Fruit fly (Drosophila melanogaster) whole organism, embryonic: ENCODE measurements around the gene Patr-1.

Source experiments
- Aef1 ChIP-seq: fragments of 200-800 bp; sonication (Bioruptor generic); IDR thresholded peaks from 3 replicates; pipeline ENCODE4 v1.3.6; 2022; ENCODE audit warnings: missing biosample characterization, missing genetic modification characterization
- Atf3 ChIP-seq: fragments of 200-800 bp; sonication (Bioruptor generic); optimal IDR thresholded peaks from 3 replicates; lab custom pipeline; 2016; ENCODE audit warnings: missing biosample characterization, missing genetic modification characterization
- Atf6 ChIP-seq: fragments of 200-800 bp; sonication (Bioruptor generic); IDR thresholded peaks from 2 replicates; pipeline ENCODE4 v1.3.6; 2022; ENCODE audit warnings: missing biosample characterization, missing genetic modification characterization
- Blimp-1 ChIP-seq: fragments of 200-800 bp; sonication (Bioruptor generic); optimal IDR thresholded peaks from 3 replicates; lab custom pipeline; 2018; ENCODE audit warnings: missing biosample characterization, missing genetic modification characterization, mild to moderate bottlenecking, moderate library complexity, missing genetic modification reagents
- Bteb2 ChIP-seq: fragments of 200-800 bp; sonication (Bioruptor generic); optimal IDR thresholded peaks from 2 replicates; lab custom pipeline; 2016; ENCODE audit warnings: missing biosample characterization, missing genetic modification characterization
- CG11696 ChIP-seq: fragments of 200-800 bp; sonication (Bioruptor generic); IDR thresholded peaks from 2 replicates; pipeline ENCODE4 v1.3.6; 2022; ENCODE audit warnings: missing biosample characterization, missing genetic modification characterization
- CG12155 ChIP-seq: fragments of 200-800 bp; sonication (Bioruptor generic); optimal IDR thresholded peaks from 3 replicates; lab custom pipeline; 2016; ENCODE audit warnings: missing biosample characterization, missing genetic modification characterization
- CG12219 ChIP-seq: fragments of 200-800 bp; sonication (Bioruptor generic); optimal IDR thresholded peaks from 3 replicates; lab custom pipeline; 2018; ENCODE audit warnings: missing biosample characterization, mild to moderate bottlenecking, missing genetic modification characterization
- CG13624 ChIP-seq: fragments of 200-800 bp; sonication (Bioruptor generic); optimal IDR thresholded peaks from 2 replicates; lab custom pipeline; 2016; ENCODE audit warnings: missing biosample characterization, missing genetic modification characterization
- CG15269 ChIP-seq: fragments of 200-800 bp; sonication (Bioruptor generic); optimal IDR thresholded peaks from 2 replicates; lab custom pipeline; 2018; ENCODE audit warnings: missing biosample characterization, mild to moderate bottlenecking, missing genetic modification characterization, moderate library complexity
- CG15479 ChIP-seq: fragments of 200-800 bp; sonication (Bioruptor generic); optimal IDR thresholded peaks from 3 replicates; lab custom pipeline; 2019; ENCODE audit warnings: missing biosample characterization, mild to moderate bottlenecking, missing genetic modification characterization, moderate library complexity
- CG17186 ChIP-seq: fragments of 200-800 bp; sonication (Bioruptor generic); optimal IDR thresholded peaks from 3 replicates; lab custom pipeline; 2017; ENCODE audit warnings: missing biosample characterization, missing genetic modification reagents, missing genetic modification characterization
- CG17359 ChIP-seq: fragments of 200-800 bp; sonication (Bioruptor generic); optimal IDR thresholded peaks from 3 replicates; lab custom pipeline; 2018; ENCODE audit warnings: missing biosample characterization, mild to moderate bottlenecking, missing genetic modification characterization, moderate library complexity
- CG18011 ChIP-seq: fragments of 200-800 bp; sonication (Bioruptor generic); optimal IDR thresholded peaks from 2 replicates; lab custom pipeline; 2017; ENCODE audit warnings: missing biosample characterization, missing genetic modification characterization, mild to moderate bottlenecking, moderate library complexity, missing genotype
- CG18764 ChIP-seq: fragments of 200-800 bp; sonication (Bioruptor generic); optimal IDR thresholded peaks from 3 replicates; lab custom pipeline; 2016; ENCODE audit warnings: missing biosample characterization, missing genetic modification characterization
- CG4328 ChIP-seq: fragments of 200-800 bp; sonication (Bioruptor generic); optimal IDR thresholded peaks from 3 replicates; lab custom pipeline; 2017; ENCODE audit warnings: missing biosample characterization, missing genetic modification reagents, missing genetic modification characterization
- CG4424 ChIP-seq: fragments of 200-800 bp; sonication (Bioruptor generic); optimal IDR thresholded peaks from 3 replicates; lab custom pipeline; 2016; ENCODE audit warnings: missing biosample characterization, missing genetic modification characterization
- CG5180 ChIP-seq: fragments of 200-800 bp; sonication (Bioruptor generic); optimal IDR thresholded peaks from 3 replicates; lab custom pipeline; 2017; ENCODE audit warnings: missing biosample characterization, missing genetic modification characterization, mild to moderate bottlenecking, moderate library complexity, missing genetic modification reagents
- CG7745 ChIP-seq: fragments of 200-800 bp; sonication (Bioruptor generic); optimal IDR thresholded peaks from 2 replicates; lab custom pipeline; 2018; ENCODE audit warnings: missing biosample characterization, mild to moderate bottlenecking, missing genetic modification characterization, moderate library complexity
- CG8290 ChIP-seq, 3 experiments: fragments of 200-800 bp; sonication (Bioruptor generic); optimal IDR thresholded peaks; 2 replicates each; lab custom pipeline; 2016 to 2019; ENCODE audit warnings: missing biosample characterization in 3 of 3, missing genetic modification characterization in 3 of 3, mild to moderate bottlenecking in 2 of 3, moderate library complexity in 1 of 3
- CG9609 ChIP-seq: fragments of 200-800 bp; sonication (Bioruptor generic); optimal IDR thresholded peaks from 3 replicates; lab custom pipeline; 2016; ENCODE audit warnings: missing biosample characterization, missing genetic modification characterization
- D ChIP-seq, 2 experiments: fragments of 200-800 bp in 1 of 2; fragments of >200 bp in 1 of 2; sonication (Bioruptor generic) in 1 of 2; optimal IDR thresholded peaks; 2 replicates in 1 of 2; 3 replicates in 1 of 2; lab custom pipeline; 2017; ENCODE audit warnings: mild to moderate bottlenecking in 1 of 2, missing biosample characterization in 1 of 2, missing genetic modification characterization in 1 of 2, missing genetic modification reagents in 1 of 2
- Dad ChIP-seq: fragments of 200-800 bp; sonication (Bioruptor generic); optimal IDR thresholded peaks from 3 replicates; lab custom pipeline; 2016; ENCODE audit warnings: missing biosample characterization, missing genetic modification characterization
- Dip3 ChIP-seq: fragments of 200-800 bp; sonication (Bioruptor generic); optimal IDR thresholded peaks from 3 replicates; lab custom pipeline; 2016; ENCODE audit warnings: missing biosample characterization, missing genetic modification characterization
- Dll ChIP-seq: fragments of 200-800 bp; sonication (Bioruptor generic); IDR thresholded peaks from 4 replicates; pipeline ENCODE4 v1.3.6; 2022; ENCODE audit warnings: missing biosample characterization, missing genetic modification characterization; ENCODE audit not compliant: partially characterized antibody
- Elba2 ChIP-seq: fragments of 200-800 bp; sonication (Bioruptor generic); optimal IDR thresholded peaks from 3 replicates; lab custom pipeline; 2016; ENCODE audit warnings: missing biosample characterization, missing genetic modification characterization
- Hey ChIP-seq: fragments of 200-800 bp; sonication (Bioruptor generic); optimal IDR thresholded peaks from 3 replicates; lab custom pipeline; 2018; ENCODE audit warnings: missing biosample characterization, mild to moderate bottlenecking, missing genetic modification characterization
- Hmx ChIP-seq: fragments of 200-800 bp; sonication (Bioruptor generic); optimal IDR thresholded peaks from 2 replicates; lab custom pipeline; 2016; ENCODE audit warnings: missing biosample characterization, missing genetic modification characterization
- Hsf ChIP-seq: fragments of 200-800 bp; sonication (Bioruptor generic); optimal IDR thresholded peaks from 3 replicates; lab custom pipeline; 2016; ENCODE audit warnings: missing biosample characterization, missing genetic modification characterization
- MBD-R2 ChIP-seq: fragments of 200-800 bp; sonication (Bioruptor generic); IDR thresholded peaks from 2 replicates; pipeline ENCODE4 v1.3.6; 2022; ENCODE audit warnings: missing biosample characterization, missing genetic modification characterization
- Max ChIP-seq: fragments of 200-800 bp; sonication (Bioruptor generic); optimal IDR thresholded peaks from 2 replicates; lab custom pipeline; 2016; ENCODE audit warnings: missing biosample characterization, mild to moderate bottlenecking, missing genetic modification characterization
- Rfx ChIP-seq: fragments of 200-800 bp; sonication (Bioruptor generic); IDR thresholded peaks from 2 replicates; pipeline ENCODE4 v1.3.6; 2022; ENCODE audit warnings: missing biosample characterization, missing genetic modification characterization
- Rx ChIP-seq: fragments of 200-800 bp; sonication (Bioruptor generic); IDR thresholded peaks from 2 replicates; pipeline ENCODE4 v1.3.6; 2022; ENCODE audit warnings: missing biosample characterization, missing genetic modification characterization
- ac ChIP-seq: fragments of 200-800 bp; sonication (Bioruptor generic); optimal IDR thresholded peaks from 3 replicates; lab custom pipeline; 2017; ENCODE audit warnings: missing biosample characterization, mild to moderate bottlenecking, missing genetic modification characterization
- chn ChIP-seq: fragments of 200-800 bp; sonication (Bioruptor generic); optimal IDR thresholded peaks from 2 replicates; lab custom pipeline; 2016; ENCODE audit warnings: missing biosample characterization, missing genetic modification characterization
- dysf ChIP-seq: fragments of 200-800 bp; sonication (Bioruptor generic); IDR thresholded peaks from 3 replicates; pipeline ENCODE4 v1.3.6; 2022; ENCODE audit warnings: missing biosample characterization, missing genetic modification characterization
- eve ChIP-seq, 2 experiments: fragments of >200 bp; optimal IDR thresholded peaks; 2 replicates each; lab custom pipeline; 2017; ENCODE audit warnings: missing biosample characterization in 2 of 2, missing genetic modification characterization in 2 of 2
- gce ChIP-seq: fragments of 200-800 bp; sonication (Bioruptor generic); IDR thresholded peaks from 3 replicates; pipeline ENCODE4 v1.3.6; 2022; ENCODE audit warnings: missing biosample characterization, missing genetic modification characterization
- grau ChIP-seq: fragments of 200-800 bp; optimal IDR thresholded peaks from 3 replicates; lab custom pipeline; 2019; ENCODE audit warnings: missing biosample characterization, mild to moderate bottlenecking, missing genetic modification characterization, moderate library complexity
- hb ChIP-seq: fragments of 200-800 bp; sonication (Bioruptor generic); IDR thresholded peaks from 3 replicates; pipeline ENCODE4 v1.3.6; 2022; ENCODE audit warnings: missing biosample characterization, missing genetic modification characterization; ENCODE audit not compliant: partially characterized antibody
- nau ChIP-seq: fragments of 200-800 bp; sonication (Bioruptor generic); optimal IDR thresholded peaks from 3 replicates; lab custom pipeline; 2017; ENCODE audit warnings: missing biosample characterization, mild to moderate bottlenecking, missing genetic modification characterization, missing genetic modification reagents
- pita ChIP-seq: fragments of 200-800 bp; sonication (Bioruptor generic); optimal IDR thresholded peaks from 2 replicates; lab custom pipeline; 2017; ENCODE audit warnings: missing biosample characterization, mild to moderate bottlenecking, missing genetic modification characterization
- pros ChIP-seq: fragments of 200-800 bp; sonication (Bioruptor generic); optimal IDR thresholded peaks from 3 replicates; lab custom pipeline; 2019; ENCODE audit warnings: missing biosample characterization, mild to moderate bottlenecking, missing genetic modification characterization, moderate library complexity
- sens ChIP-seq: fragments of 200-800 bp; sonication (Bioruptor generic); peaks from one replicate; lab custom pipeline; 2016; ENCODE audit warnings: missing biosample characterization, missing genetic modification characterization
- seq ChIP-seq: fragments of 200-800 bp; sonication (Bioruptor generic); IDR thresholded peaks from 2 replicates; pipeline ENCODE4 v1.3.6; 2022; ENCODE audit warnings: missing biosample characterization, missing genetic modification characterization
- sna ChIP-seq: fragments of 200-800 bp; sonication (Bioruptor generic); IDR thresholded peaks from 2 replicates; pipeline ENCODE4 v1.3.6; 2022; ENCODE audit warnings: missing biosample characterization, missing genetic modification characterization; ENCODE audit not compliant: partially characterized antibody
- wdn ChIP-seq: fragments of 200-800 bp; sonication (Bioruptor generic); IDR thresholded peaks from 2 replicates; pipeline ENCODE4 v1.3.6; 2022; ENCODE audit warnings: missing biosample characterization, missing genetic modification characterization
- zen2 ChIP-seq: fragments of 200-800 bp; sonication (Bioruptor generic); IDR thresholded peaks from 3 replicates; pipeline ENCODE4 v1.3.6; 2022; ENCODE audit warnings: missing biosample characterization, missing genetic modification characterization; ENCODE audit not compliant: partially characterized antibody

Gene Patr-1

dm6 chr3R:17078961-17079858 lies 35.8 kb downstream of the Patr-1 start (continued):
- TF ChIP-seq sens (GFP tag; lab: Kevin White, UChicago) (peak; percentile 52), Atf3 (GFP tag; lab: Kevin White, UChicago) (no peak), eve (GFP tag; optimal IDR thresholded peaks at IDR 0.05; lab: Kevin White, UChicago) (peak in 1 of 2 experiments; percentile 31), Bteb2 (GFP tag; lab: Kevin White, UChicago) (no peak), CG18011 (GFP tag; lab: Kevin White, UChicago) (no peak), CG12155 (GFP tag; lab: Kevin White, UChicago) (no peak), CG8290 (GFP tag; optimal IDR thresholded peaks at IDR 0.05; lab: Kevin White, UChicago) (no peak), CG8290 (tag; optimal IDR thresholded peaks at IDR 0.05; lab: Kevin White, UChicago) (peak; percentile 13 to 74), CG17359 (tag; lab: Kevin White, UChicago) (no peak), chn (GFP tag; lab: Kevin White, UChicago) (no peak), Hey (tag; lab: Kevin White, UChicago) (no peak), pros (GFP tag; lab: Kevin White, UChicago) (peak; percentile 15), Atf6 (GFP tag; lab: Robert Waterston, UW) (peak; percentile 40; the same call in 1 of the 2 replicates), CG5180 (GFP tag; lab: Kevin White, UChicago) (peak; percentile 51), CG17186 (GFP tag; lab: Kevin White, UChicago) (peak; percentile 13), Dad (GFP tag; lab: Kevin White, UChicago) (no peak), CG18764 (no peak), Aef1 (GFP tag; lab: Robert Waterston, UW) (no peak), CG4328 (GFP tag; lab: Kevin White, UChicago) (peak; percentile 34), dysf (GFP tag; lab: Robert Waterston, UW) (no peak), Max (GFP tag; lab: Kevin White, UChicago) (no peak), Rfx (GFP tag; lab: Robert Waterston, UW) (peak; percentile 35; the same call in 1 of the 2 replicates), CG11696 (GFP tag; lab: Robert Waterston, UW) (no peak), grau (tag; lab: Kevin White, UChicago) (peak; percentile 63), gce (GFP tag; lab: Robert Waterston, UW) (0 out of 3 replicates have a peak, but pooled peaks have one; percentile 47), Elba2 (GFP tag; lab: Kevin White, UChicago) (no peak), CG4424 (GFP tag; lab: Kevin White, UChicago) (no peak), Dll (GFP tag; lab: Robert Waterston, UW) (no peak), MBD-R2 (GFP tag; lab: Robert Waterston, UW) (no peak), D (optimal IDR thresholded peaks at IDR 0.05; lab: Kevin White, UChicago) (peak; percentile 84), D (GFP tag; optimal IDR thresholded peaks at IDR 0.05; lab: Kevin White, UChicago) (peak; percentile 11), wdn (no peak), CG13624 (GFP tag; lab: Kevin White, UChicago) (no peak), CG15269 (tag; lab: Kevin White, UChicago) (no peak), nau (peak; percentile 71), CG7745 (no peak), CG9609 (no peak), Blimp-1 (GFP tag; lab: Kevin White, UChicago) (peak; percentile 20), Rx (GFP tag; lab: Robert Waterston, UW) (no peak), sna (GFP tag; lab: Robert Waterston, UW) (no peak), CG12219 (peak; percentile 67), ac (GFP tag; lab: Kevin White, UChicago) (peak; percentile 61), zen2 (no peak), pita (GFP tag; lab: Kevin White, UChicago) (no peak), Hmx (GFP tag; lab: Kevin White, UChicago) (no peak), Hsf (GFP tag; lab: Kevin White, UChicago) (no peak), hb (GFP tag; lab: Robert Waterston, UW) (no peak), Dip3 (GFP tag; lab: Kevin White, UChicago) (no peak), seq (GFP tag; lab: Robert Waterston, UW) (peak; percentile 7; the same call in 1 of the 2 replicates), CG15479 (GFP tag; lab: Kevin White, UChicago) (peak; percentile 95)
